Fruit fly (Drosophila melanogaster) whole organism, embryonic: ENCODE measurements around the gene Pex1.

ENCODE experiments used
- Abd-B ChIP-seq: fragments of 200-800 bp; sonication (Bioruptor generic); optimal IDR thresholded peaks from 2 replicates; lab custom pipeline; 2018; ENCODE audit warnings: missing biosample characterization, mild to moderate bottlenecking, missing genetic modification characterization, moderate library complexity
- Asciz ChIP-seq: fragments of 200-800 bp; sonication (Bioruptor generic); optimal IDR thresholded peaks from 2 replicates; lab custom pipeline; 2017; ENCODE audit warnings: missing biosample characterization, mild to moderate bottlenecking, missing genetic modification characterization, missing genetic modification reagents
- Atf-2 ChIP-seq: fragments of 200-800 bp; sonication (Bioruptor generic); optimal IDR thresholded peaks from 2 replicates; lab custom pipeline; 2016; ENCODE audit warnings: missing biosample characterization, missing genetic modification characterization
- CG12155 ChIP-seq: fragments of 200-800 bp; sonication (Bioruptor generic); optimal IDR thresholded peaks from 3 replicates; lab custom pipeline; 2016; ENCODE audit warnings: missing biosample characterization, missing genetic modification characterization
- CG12236 ChIP-seq: fragments of 200-800 bp; sonication (Bioruptor generic); optimal IDR thresholded peaks from 2 replicates; lab custom pipeline; 2016; ENCODE audit warnings: missing biosample characterization, missing genetic modification characterization
- CG13624 ChIP-seq: fragments of 200-800 bp; sonication (Bioruptor generic); optimal IDR thresholded peaks from 2 replicates; lab custom pipeline; 2016; ENCODE audit warnings: missing biosample characterization, missing genetic modification characterization
- CG14441 ChIP-seq: fragments of 200-800 bp; sonication (Bioruptor generic); IDR thresholded peaks from 2 replicates; pipeline ENCODE4 v1.3.6; 2022; ENCODE audit warnings: missing biosample characterization, missing genetic modification characterization
- CG14860 ChIP-seq: fragments of 200-800 bp; sonication (Bioruptor generic); IDR thresholded peaks from 3 replicates; pipeline ENCODE4 v1.3.6; 2022; ENCODE audit warnings: missing biosample characterization, missing genetic modification characterization; ENCODE audit not compliant: partially characterized antibody
- CG15269 ChIP-seq: fragments of 200-800 bp; sonication (Bioruptor generic); optimal IDR thresholded peaks from 2 replicates; lab custom pipeline; 2018; ENCODE audit warnings: missing biosample characterization, mild to moderate bottlenecking, missing genetic modification characterization, moderate library complexity
- CG1603 ChIP-seq: fragments of 200-800 bp; sonication (Bioruptor generic); optimal IDR thresholded peaks from 2 replicates; lab custom pipeline; 2019; ENCODE audit warnings: missing biosample characterization, mild to moderate bottlenecking, missing genetic modification characterization, moderate library complexity
- CG17328 ChIP-seq: fragments of 200-800 bp; sonication (Bioruptor generic); IDR thresholded peaks from 2 replicates; pipeline ENCODE4 v1.3.6; 2022; ENCODE audit warnings: missing biosample characterization, missing genetic modification characterization
- CG18476 ChIP-seq: fragments of 200-800 bp; sonication (Bioruptor generic); optimal IDR thresholded peaks from 2 replicates; lab custom pipeline; 2016; ENCODE audit warnings: missing biosample characterization, mild to moderate bottlenecking, missing genetic modification characterization
- CG2202 ChIP-seq: fragments of 200-800 bp; sonication (Bioruptor generic); optimal IDR thresholded peaks from 2 replicates; lab custom pipeline; 2018; ENCODE audit warnings: missing biosample characterization, mild to moderate bottlenecking, missing genetic modification characterization
- CG2875 ChIP-seq: fragments of 200-800 bp; sonication (Bioruptor generic); optimal IDR thresholded peaks from 2 replicates; lab custom pipeline; 2017; ENCODE audit warnings: missing biosample characterization, mild to moderate bottlenecking, missing genetic modification characterization, missing genetic modification reagents
- CG31388 ChIP-seq: fragments of 200-800 bp; sonication (Bioruptor generic); optimal IDR thresholded peaks from 2 replicates; lab custom pipeline; 2016; ENCODE audit warnings: missing biosample characterization, missing genetic modification characterization
- CG32532 ChIP-seq: fragments of 200-800 bp; sonication (Bioruptor generic); IDR thresholded peaks from 2 replicates; pipeline ENCODE4 v1.3.6; 2022; ENCODE audit warnings: missing biosample characterization, missing genetic modification characterization
- CG3407 ChIP-seq: fragments of 200-800 bp; sonication (Bioruptor generic); optimal IDR thresholded peaks from 2 replicates; lab custom pipeline; 2018; ENCODE audit warnings: missing biosample characterization, mild to moderate bottlenecking, missing genetic modification characterization
- CG4707 ChIP-seq: fragments of 200-800 bp; sonication (Bioruptor generic); optimal IDR thresholded peaks from 2 replicates; lab custom pipeline; 2018; ENCODE audit warnings: missing biosample characterization, mild to moderate bottlenecking, missing genetic modification characterization, moderate library complexity
- CG6272 ChIP-seq: fragments of 200-800 bp; sonication (Bioruptor generic); IDR thresholded peaks from 2 replicates; pipeline ENCODE4 v1.3.6; 2022; ENCODE audit warnings: missing biosample characterization, missing genetic modification characterization
- CG6813 ChIP-seq: fragments of 200-800 bp; sonication (Bioruptor generic); optimal IDR thresholded peaks from 2 replicates; lab custom pipeline; 2017; ENCODE audit warnings: missing biosample characterization, missing genetic modification characterization, mild to moderate bottlenecking, moderate library complexity, missing genetic modification reagents
- CG9797 ChIP-seq: fragments of 200-800 bp; sonication (Bioruptor generic); optimal IDR thresholded peaks from 3 replicates; lab custom pipeline; 2018; ENCODE audit warnings: missing biosample characterization, mild to moderate bottlenecking, missing genetic modification characterization
- Dad ChIP-seq: fragments of 200-800 bp; sonication (Bioruptor generic); optimal IDR thresholded peaks from 3 replicates; lab custom pipeline; 2016; ENCODE audit warnings: missing biosample characterization, missing genetic modification characterization
- Doc3 ChIP-seq: fragments of 200-800 bp; sonication (Bioruptor generic); IDR thresholded peaks from 3 replicates; pipeline ENCODE4 v1.3.6; 2022; ENCODE audit warnings: missing biosample characterization, missing genetic modification characterization; ENCODE audit not compliant: partially characterized antibody
- Dref ChIP-seq: fragments of 200-800 bp; sonication (Bioruptor generic); IDR thresholded peaks from 2 replicates; pipeline ENCODE4 v1.3.6; 2022; ENCODE audit warnings: missing biosample characterization, missing genetic modification characterization
- Fer2 ChIP-seq: fragments of 200-800 bp; sonication (Bioruptor generic); optimal IDR thresholded peaks from 2 replicates; lab custom pipeline; 2018; ENCODE audit warnings: missing biosample characterization, mild to moderate bottlenecking, missing genetic modification characterization, moderate library complexity
- Fer3 ChIP-seq: fragments of 200-800 bp; sonication (Bioruptor generic); optimal IDR thresholded peaks from 2 replicates; lab custom pipeline; 2018; ENCODE audit warnings: missing biosample characterization, mild to moderate bottlenecking, missing genetic modification characterization, moderate library complexity
- H2.0 ChIP-seq: fragments of 200-800 bp; sonication (Bioruptor generic); IDR thresholded peaks from 2 replicates; pipeline ENCODE4 v1.3.6; 2022; ENCODE audit warnings: missing biosample characterization, missing genetic modification characterization
- Hand ChIP-seq: fragments of 200-800 bp; sonication (Bioruptor generic); optimal IDR thresholded peaks from 2 replicates; lab custom pipeline; 2017; ENCODE audit warnings: mild to moderate bottlenecking, missing biosample characterization, missing genetic modification reagents, missing genetic modification characterization
- HmgD ChIP-seq: fragments of 200-800 bp; sonication (Bioruptor generic); optimal IDR thresholded peaks from 3 replicates; lab custom pipeline; 2016; ENCODE audit warnings: missing biosample characterization, missing genetic modification characterization
- MBD-R2 ChIP-seq: fragments of 200-800 bp; sonication (Bioruptor generic); IDR thresholded peaks from 2 replicates; pipeline ENCODE4 v1.3.6; 2022; ENCODE audit warnings: missing biosample characterization, missing genetic modification characterization
- Mrtf ChIP-seq: fragments of 200-800 bp; sonication (Bioruptor generic); IDR thresholded peaks from 3 replicates; pipeline ENCODE4 v1.3.6; 2022; ENCODE audit warnings: missing biosample characterization, missing genetic modification characterization
- NC2β ChIP-seq: fragments of 200-800 bp; sonication (Bioruptor generic); optimal IDR thresholded peaks from 2 replicates; lab custom pipeline; 2016; ENCODE audit warnings: missing biosample characterization, missing genetic modification characterization
- Nf-YC ChIP-seq: fragments of 200-800 bp; optimal IDR thresholded peaks from 3 replicates; lab custom pipeline; 2019; ENCODE audit warnings: missing biosample characterization, mild to moderate bottlenecking, missing genetic modification characterization, moderate library complexity
- Side ChIP-seq: fragments of 200-800 bp; sonication (Bioruptor generic); optimal IDR thresholded peaks from 2 replicates; lab custom pipeline; 2016; ENCODE audit warnings: missing biosample characterization, missing genetic modification characterization
- Taf1 ChIP-seq: fragments of 200-800 bp; sonication (Bioruptor generic); IDR thresholded peaks from 2 replicates; pipeline ENCODE4 v1.3.6; 2022; ENCODE audit warnings: missing biosample characterization, missing genetic modification characterization
- dan ChIP-seq: fragments of 200-800 bp; sonication (Bioruptor generic); IDR thresholded peaks from 2 replicates; pipeline ENCODE4 v1.3.6; 2022; ENCODE audit warnings: missing biosample characterization, missing genetic modification characterization
- gem ChIP-seq: fragments of 200-800 bp; sonication (Bioruptor generic); optimal IDR thresholded peaks from 2 replicates; lab custom pipeline; 2019; ENCODE audit warnings: missing biosample characterization, mild to moderate bottlenecking, missing genetic modification characterization, moderate library complexity
- hbn ChIP-seq: fragments of 200-800 bp; sonication (Bioruptor generic); IDR thresholded peaks from 2 replicates; pipeline ENCODE4 v1.3.6; 2022; ENCODE audit warnings: missing biosample characterization, missing genetic modification characterization; ENCODE audit not compliant: partially characterized antibody
- lilli ChIP-seq: fragments of 200-800 bp; sonication (Bioruptor generic); optimal IDR thresholded peaks from 3 replicates; lab custom pipeline; 2016; ENCODE audit warnings: missing biosample characterization, missing genetic modification characterization
- lmd ChIP-seq: fragments of 200-800 bp; sonication (Bioruptor generic); IDR thresholded peaks from 2 replicates; pipeline ENCODE4 v1.3.6; 2022; ENCODE audit warnings: missing biosample characterization, missing genetic modification characterization
- nau ChIP-seq: fragments of 200-800 bp; sonication (Bioruptor generic); optimal IDR thresholded peaks from 3 replicates; lab custom pipeline; 2017; ENCODE audit warnings: missing biosample characterization, mild to moderate bottlenecking, missing genetic modification characterization, missing genetic modification reagents
- oc ChIP-seq: fragments of 200-800 bp; sonication (Bioruptor generic); optimal IDR thresholded peaks from 2 replicates; lab custom pipeline; 2018; ENCODE audit warnings: missing biosample characterization, mild to moderate bottlenecking, missing genetic modification characterization, moderate library complexity
- p53 ChIP-seq: fragments of 200-800 bp; sonication (Bioruptor generic); optimal IDR thresholded peaks from 2 replicates; lab custom pipeline; 2016; ENCODE audit warnings: missing biosample characterization, missing genetic modification characterization
- phol ChIP-seq: fragments of 200-800 bp; sonication (Bioruptor generic); optimal IDR thresholded peaks from 3 replicates; lab custom pipeline; 2018; ENCODE audit warnings: missing biosample characterization, mild to moderate bottlenecking, missing genetic modification characterization, moderate library complexity
- prd ChIP-seq, 3 experiments: fragments of >200 bp in 2 of 3; fragments of 200-800 bp in 1 of 3; sonication (Bioruptor generic) in 1 of 3; optimal IDR thresholded peaks in 2 of 3; IDR thresholded peaks in 1 of 3; 2 replicates in 2 of 3; 3 replicates in 1 of 3; pipeline versions ENCODE4 v1.3.6 to Lab custom; 2017 to 2022; ENCODE audit warnings: missing biosample characterization in 1 of 3, missing genetic modification characterization in 1 of 3
- schlank ChIP-seq: fragments of 200-800 bp; sonication (Bioruptor generic); optimal IDR thresholded peaks from 2 replicates; lab custom pipeline; 2018; ENCODE audit warnings: missing biosample characterization, mild to moderate bottlenecking, missing genetic modification characterization
- sisA ChIP-seq: fragments of 200-800 bp; sonication (Bioruptor generic); IDR thresholded peaks from 2 replicates; pipeline ENCODE4 v1.3.6; 2022; ENCODE audit warnings: missing biosample characterization, missing genetic modification characterization
- ssp ChIP-seq: fragments of 200-800 bp; sonication (Bioruptor generic); IDR thresholded peaks from 2 replicates; pipeline ENCODE4 v1.3.6; 2022; ENCODE audit warnings: missing biosample characterization, missing genetic modification characterization
- tgo ChIP-seq: fragments of 200-800 bp; sonication (Bioruptor generic); IDR thresholded peaks from 3 replicates; pipeline ENCODE4 v1.3.6; 2022; ENCODE audit warnings: missing biosample characterization, missing genetic modification characterization

Pex1 gene

dm6 chr3L:14050944-14051548 is 20.6 kb upstream of the Pex1 start, which contains the start of gene CG6833 (continued):
- TF ChIP-seq Taf1 (peak; percentile 60; the same call in 1 of the 2 replicates), Side (GFP tag; lab: Kevin White, UChicago) (peak; percentile 74), CG15269 (tag; lab: Kevin White, UChicago) (peak; percentile 48), p53 (GFP tag; lab: Kevin White, UChicago) (peak; percentile 16), Mrtf (GFP tag; lab: Robert Waterston, UW) (peak; percentile 77; the same call in 2 of the 3 replicates), HmgD (GFP tag; lab: Kevin White, UChicago) (peak; percentile 89), CG13624 (GFP tag; lab: Kevin White, UChicago) (peak; percentile 70), Nf-YC (tag; lab: Kevin White, UChicago) (peak; percentile 50), lilli (GFP tag; lab: Kevin White, UChicago) (peak; percentile 85), Dad (GFP tag; lab: Kevin White, UChicago) (peak; percentile 18), NC2β (GFP tag; lab: Kevin White, UChicago) (peak; percentile 62), Atf-2 (peak; percentile 76), Abd-B (GFP tag; lab: Kevin White, UChicago) (peak; percentile 69), CG31388 (peak; percentile 23), MBD-R2 (GFP tag; lab: Robert Waterston, UW) (peak; percentile 93), dan (GFP tag; lab: Robert Waterston, UW) (no peak), CG14860 (GFP tag; lab: Robert Waterston, UW) (no peak), schlank (peak; percentile 35), ssp (GFP tag; lab: Robert Waterston, UW) (peak; percentile 77), Dref (GFP tag; lab: Robert Waterston, UW) (peak; percentile 43), CG12155 (peak; percentile 61), Hand (GFP tag; lab: Kevin White, UChicago) (no peak), lmd (GFP tag; lab: Robert Waterston, UW) (peak; percentile 87; the same call in 1 of the 2 replicates), hbn (GFP tag; lab: Robert Waterston, UW) (no peak), CG4707 (GFP tag; lab: Kevin White, UChicago) (peak; percentile 20), nau (GFP tag; lab: Kevin White, UChicago) (no peak), H2.0 (peak; percentile 81), phol (tag; lab: Kevin White, UChicago) (peak; percentile 73), CG32532 (GFP tag; lab: Robert Waterston, UW) (peak; percentile 88), CG2202 (tag; lab: Kevin White, UChicago) (no peak), CG3407 (GFP tag; lab: Kevin White, UChicago) (no peak), CG2875 (GFP tag; lab: Kevin White, UChicago) (peak; percentile 35), CG17328 (peak; percentile 58), CG18476 (GFP tag; lab: Kevin White, UChicago) (peak; percentile 47), CG6272 (GFP tag; lab: Robert Waterston, UW) (peak; percentile 73), CG14441 (GFP tag; lab: Robert Waterston, UW) (peak; percentile 84), gem (peak; percentile 64), oc (tag; lab: Kevin White, UChicago) (no peak), CG1603 (tag; lab: Kevin White, UChicago) (peak; percentile 83), sisA (peak; percentile 86), tgo (GFP tag; lab: Robert Waterston, UW) (peak; percentile 72), Fer2 (tag; lab: Kevin White, UChicago) (peak; percentile 5), prd (optimal IDR thresholded peaks at IDR 0.05; lab: Kevin White, UChicago) (no peak), prd (GFP tag; IDR thresholded peaks at IDR 0.05; lab: Robert Waterston, UW) (peak; percentile 86), CG6813 (GFP tag; lab: Kevin White, UChicago) (peak; percentile 45), Doc3 (GFP tag; lab: Robert Waterston, UW) (no peak), CG9797 (GFP tag; lab: Kevin White, UChicago) (peak; percentile 87), Fer3 (tag; lab: Kevin White, UChicago) (peak; percentile 71), Asciz (no peak), CG12236 (GFP tag; lab: Kevin White, UChicago) (peak; percentile 44)
